Fruit fly (Drosophila melanogaster) whole organism, embryonic: ENCODE data around the gene CG9297.

ENCODE experiments used
- Adf1 ChIP-seq: fragments of 200-800 bp; sonication (Bioruptor generic); IDR thresholded peaks from 2 replicates; pipeline ENCODE4 v1.3.6; 2022; ENCODE audit warnings: missing biosample characterization, missing genetic modification characterization
- Asciz ChIP-seq: fragments of 200-800 bp; sonication (Bioruptor generic); optimal IDR thresholded peaks from 2 replicates; lab custom pipeline; 2017; ENCODE audit warnings: missing biosample characterization, mild to moderate bottlenecking, missing genetic modification characterization, missing genetic modification reagents
- Blimp-1 ChIP-seq: fragments of 200-800 bp; sonication (Bioruptor generic); optimal IDR thresholded peaks from 3 replicates; lab custom pipeline; 2018; ENCODE audit warnings: missing biosample characterization, missing genetic modification characterization, mild to moderate bottlenecking, moderate library complexity, missing genetic modification reagents
- CG10209 ChIP-seq: fragments of 200-800 bp; sonication (Bioruptor generic); optimal IDR thresholded peaks from 3 replicates; lab custom pipeline; 2017; ENCODE audit warnings: missing biosample characterization, mild to moderate bottlenecking, missing genetic modification characterization, missing genetic modification reagents
- CG11504 ChIP-seq: fragments of 200-800 bp; sonication (Bioruptor generic); optimal IDR thresholded peaks from 3 replicates; lab custom pipeline; 2019; ENCODE audit warnings: missing biosample characterization, mild to moderate bottlenecking, missing genetic modification characterization, moderate library complexity
- CG12659 ChIP-seq: fragments of 200-800 bp; sonication (Bioruptor generic); optimal IDR thresholded peaks from 3 replicates; lab custom pipeline; 2017; ENCODE audit warnings: mild to moderate bottlenecking, missing biosample characterization, missing genetic modification reagents, missing genetic modification characterization
- CG13894 ChIP-seq: fragments of 200-800 bp; sonication (Bioruptor generic); optimal IDR thresholded peaks from 3 replicates; lab custom pipeline; 2018; ENCODE audit warnings: missing biosample characterization, mild to moderate bottlenecking, missing genetic modification characterization, moderate library complexity
- CG17359 ChIP-seq: fragments of 200-800 bp; sonication (Bioruptor generic); optimal IDR thresholded peaks from 3 replicates; lab custom pipeline; 2018; ENCODE audit warnings: missing biosample characterization, mild to moderate bottlenecking, missing genetic modification characterization, moderate library complexity
- CG17829 ChIP-seq: fragments of 200-800 bp; optimal IDR thresholded peaks from 2 replicates; lab custom pipeline; 2019; ENCODE audit warnings: missing biosample characterization, mild to moderate bottlenecking, missing genetic modification characterization, moderate library complexity
- CG18599 ChIP-seq: fragments of 200-800 bp; sonication (Bioruptor generic); optimal IDR thresholded peaks from 3 replicates; lab custom pipeline; 2017; ENCODE audit warnings: missing biosample characterization, missing genetic modification characterization, mild to moderate bottlenecking, moderate library complexity, missing genetic modification reagents
- CG2120 ChIP-seq: fragments of 200-800 bp; sonication (Bioruptor generic); optimal IDR thresholded peaks from 3 replicates; lab custom pipeline; 2016; ENCODE audit warnings: missing biosample characterization, missing genetic modification characterization
- CG2875 ChIP-seq: fragments of 200-800 bp; sonication (Bioruptor generic); optimal IDR thresholded peaks from 2 replicates; lab custom pipeline; 2017; ENCODE audit warnings: missing biosample characterization, mild to moderate bottlenecking, missing genetic modification characterization, missing genetic modification reagents
- CG31224 ChIP-seq: fragments of 200-800 bp; sonication (Bioruptor generic); IDR thresholded peaks from 2 replicates; pipeline ENCODE4 v1.3.6; 2022; ENCODE audit warnings: missing biosample characterization, missing genetic modification characterization
- CG32772 ChIP-seq: fragments of 200-800 bp; sonication (Bioruptor generic); IDR thresholded peaks from 2 replicates; pipeline ENCODE4 v1.3.6; 2022; ENCODE audit warnings: missing biosample characterization, missing genetic modification characterization
- CG34376 ChIP-seq: fragments of 200-800 bp; sonication (Bioruptor generic); optimal IDR thresholded peaks from 2 replicates; lab custom pipeline; 2018; ENCODE audit warnings: missing biosample characterization, mild to moderate bottlenecking, missing genetic modification characterization
- CG4404 ChIP-seq: fragments of 200-800 bp; sonication (Bioruptor generic); IDR thresholded peaks from 2 replicates; pipeline ENCODE4 v1.3.6; 2022; ENCODE audit warnings: missing biosample characterization, missing genetic modification characterization
- CG6175 ChIP-seq: fragments of 200-800 bp; sonication (Bioruptor generic); IDR thresholded peaks from 3 replicates; pipeline ENCODE4 v1.3.6; 2022; ENCODE audit warnings: missing biosample characterization, missing genetic modification characterization
- CG7556 ChIP-seq: fragments of 200-800 bp; sonication (Bioruptor generic); optimal IDR thresholded peaks from 2 replicates; lab custom pipeline; 2017; ENCODE audit warnings: missing biosample characterization, mild to moderate bottlenecking, missing genetic modification characterization
- CG8388 ChIP-seq: fragments of 200-800 bp; sonication (Bioruptor generic); optimal IDR thresholded peaks from 2 replicates; lab custom pipeline; 2019; ENCODE audit warnings: missing biosample characterization, mild to moderate bottlenecking, missing genetic modification characterization, moderate library complexity
- D19A ChIP-seq: fragments of 200-800 bp; optimal IDR thresholded peaks from 3 replicates; lab custom pipeline; 2019; ENCODE audit warnings: missing biosample characterization, mild to moderate bottlenecking, missing genetic modification characterization, moderate library complexity
- Dek ChIP-seq: fragments of 200-800 bp; sonication (Bioruptor generic); optimal IDR thresholded peaks from 3 replicates; lab custom pipeline; 2019; ENCODE audit warnings: missing biosample characterization, mild to moderate bottlenecking, missing genetic modification characterization, moderate library complexity
- Dll ChIP-seq: fragments of 200-800 bp; sonication (Bioruptor generic); IDR thresholded peaks from 4 replicates; pipeline ENCODE4 v1.3.6; 2022; ENCODE audit warnings: missing biosample characterization, missing genetic modification characterization; ENCODE audit not compliant: partially characterized antibody
- Doc2 ChIP-seq: fragments of 200-800 bp; sonication (Bioruptor generic); IDR thresholded peaks from 2 replicates; pipeline ENCODE4 v1.3.6; 2022; ENCODE audit warnings: missing biosample characterization, missing genetic modification characterization
- Elba2 ChIP-seq: fragments of 200-800 bp; sonication (Bioruptor generic); optimal IDR thresholded peaks from 3 replicates; lab custom pipeline; 2016; ENCODE audit warnings: missing biosample characterization, missing genetic modification characterization
- Fer1 ChIP-seq: fragments of 200-800 bp; sonication (Bioruptor generic); optimal IDR thresholded peaks from 2 replicates; lab custom pipeline; 2017; ENCODE audit warnings: missing biosample characterization, mild to moderate bottlenecking, missing genetic modification characterization
- Lpt ChIP-seq: fragments of >200 bp; optimal IDR thresholded peaks from 2 replicates; lab custom pipeline; 2018; ENCODE audit warnings: missing biosample characterization, missing genetic modification characterization
- Nf-YB ChIP-seq: fragments of 200-800 bp; sonication (Bioruptor generic); optimal IDR thresholded peaks from 3 replicates; lab custom pipeline; 2019; ENCODE audit warnings: missing biosample characterization, mild to moderate bottlenecking, missing genetic modification characterization, moderate library complexity
- Six4 ChIP-seq: fragments of 200-800 bp; sonication (Bioruptor generic); optimal IDR thresholded peaks from 2 replicates; lab custom pipeline; 2016; ENCODE audit warnings: missing biosample characterization, missing genetic modification characterization
- Vsx1 ChIP-seq: fragments of 200-800 bp; sonication (Bioruptor generic); optimal IDR thresholded peaks from 2 replicates; lab custom pipeline; 2017; ENCODE audit warnings: missing biosample characterization, mild to moderate bottlenecking, missing genetic modification characterization, missing genetic modification reagents
- ash1 ChIP-seq: fragments of 200-800 bp; sonication (Bioruptor generic); optimal IDR thresholded peaks from 2 replicates; lab custom pipeline; 2018; ENCODE audit warnings: missing biosample characterization, mild to moderate bottlenecking, missing genetic modification characterization
- bsh ChIP-seq, 2 experiments: fragments of 200-800 bp; sonication (Bioruptor generic); optimal IDR thresholded peaks; 2 replicates each; lab custom pipeline; 2017 to 2018; ENCODE audit warnings: mild to moderate bottlenecking in 2 of 2, missing biosample characterization in 2 of 2, missing genetic modification characterization in 2 of 2, moderate library complexity in 1 of 2
- btn ChIP-seq: fragments of 200-800 bp; sonication (Bioruptor generic); optimal IDR thresholded peaks from 2 replicates; lab custom pipeline; 2016; ENCODE audit warnings: missing biosample characterization, missing genetic modification characterization
- chif ChIP-seq, 2 experiments: fragments of 200-800 bp; sonication (Bioruptor generic); optimal IDR thresholded peaks; 3 replicates each; lab custom pipeline; 2016; ENCODE audit warnings: missing biosample characterization in 2 of 2, missing genetic modification characterization in 2 of 2
- chinmo ChIP-seq: fragments of 200-800 bp; sonication (Bioruptor generic); IDR thresholded peaks from 4 replicates; pipeline ENCODE4 v1.3.6; 2022; ENCODE audit warnings: missing biosample characterization, missing genetic modification characterization; ENCODE audit not compliant: partially characterized antibody
- disco-r ChIP-seq: fragments of 200-800 bp; sonication (Bioruptor generic); optimal IDR thresholded peaks from 2 replicates; lab custom pipeline; 2016; ENCODE audit warnings: missing biosample characterization, missing genetic modification characterization
- dmrt99B ChIP-seq: fragments of 200-800 bp; sonication (Bioruptor generic); optimal IDR thresholded peaks from 2 replicates; lab custom pipeline; 2018; ENCODE audit warnings: missing biosample characterization, mild to moderate bottlenecking, missing genetic modification characterization, moderate library complexity
- ham ChIP-seq: fragments of 200-800 bp; sonication (Bioruptor generic); IDR thresholded peaks from 2 replicates; pipeline ENCODE4 v1.3.6; 2022; ENCODE audit warnings: missing biosample characterization, missing genetic modification characterization
- hkb ChIP-seq, 2 experiments: fragments of 200-800 bp in 1 of 2; fragments of >200 bp in 1 of 2; sonication (Bioruptor generic) in 1 of 2; IDR thresholded peaks in 1 of 2; optimal IDR thresholded peaks in 1 of 2; 2 replicates each; pipeline versions ENCODE4 v1.3.6 to Lab custom; 2017 to 2022; ENCODE audit warnings: missing biosample characterization in 1 of 2, missing genetic modification characterization in 1 of 2
- insv ChIP-seq, 2 experiments: fragments of 200-800 bp; sonication (Bioruptor generic); optimal IDR thresholded peaks; 3 replicates each; lab custom pipeline; 2016 to 2018; ENCODE audit warnings: missing biosample characterization in 2 of 2, missing genetic modification characterization in 2 of 2
- lab ChIP-seq: fragments of 200-800 bp; sonication (Bioruptor generic); optimal IDR thresholded peaks from 3 replicates; lab custom pipeline; 2017; ENCODE audit warnings: missing biosample characterization, missing genetic modification characterization, mild to moderate bottlenecking, moderate library complexity, missing genetic modification reagents
- lbe ChIP-seq: fragments of 200-800 bp; sonication (Bioruptor generic); optimal IDR thresholded peaks from 2 replicates; lab custom pipeline; 2016; ENCODE audit warnings: missing biosample characterization, mild to moderate bottlenecking, missing genetic modification characterization
- lola ChIP-seq, 3 experiments: fragments of >200 bp in 2 of 3; fragments of 200-800 bp in 1 of 3; sonication (Bioruptor generic) in 1 of 3; optimal IDR thresholded peaks; 2 replicates each; lab custom pipeline; 2017 to 2019; ENCODE audit warnings: missing biosample characterization in 3 of 3, missing genetic modification characterization in 3 of 3, mild to moderate bottlenecking in 1 of 3, moderate library complexity in 1 of 3
- mld ChIP-seq: fragments of 200-800 bp; sonication (Bioruptor generic); IDR thresholded peaks from 3 replicates; pipeline ENCODE4 v1.3.6; 2022; ENCODE audit warnings: missing biosample characterization, missing genetic modification characterization; ENCODE audit not compliant: partially characterized antibody
- pum ChIP-seq: fragments of 200-800 bp; sonication (Bioruptor generic); optimal IDR thresholded peaks from 2 replicates; lab custom pipeline; 2016; ENCODE audit warnings: missing biosample characterization, missing genetic modification characterization
- stwl ChIP-seq: fragments of 200-800 bp; sonication (Bioruptor generic); optimal IDR thresholded peaks from 3 replicates; lab custom pipeline; 2018; ENCODE audit warnings: missing biosample characterization, mild to moderate bottlenecking, missing genetic modification characterization, moderate library complexity
- trem ChIP-seq: fragments of 200-800 bp; optimal IDR thresholded peaks from 3 replicates; lab custom pipeline; 2019; ENCODE audit warnings: missing biosample characterization, mild to moderate bottlenecking, missing genetic modification characterization, moderate library complexity
- wor ChIP-seq: fragments of 200-800 bp; sonication (Bioruptor generic); IDR thresholded peaks from 2 replicates; pipeline ENCODE4 v1.3.6; 2022; ENCODE audit warnings: missing biosample characterization, missing genetic modification characterization

CG9297 gene

dm6 chr3R:13799567-13800429, 28.5 kb downstream of the CG9297 start (continued):
- TF ChIP-seq CG17359 (tag; lab: Kevin White, UChicago) (peak; percentile 4), ash1 (GFP tag; lab: Kevin White, UChicago) (no peak), lab (peak; percentile 52), CG8388 (GFP tag; lab: Kevin White, UChicago) (peak; percentile 40), CG13894 (tag; lab: Kevin White, UChicago) (no peak), CG11504 (peak; percentile 64), CG12659 (GFP tag; lab: Kevin White, UChicago) (peak; percentile 27), wor (GFP tag; lab: Robert Waterston, UW) (no peak), stwl (tag; lab: Kevin White, UChicago) (no peak), Adf1 (GFP tag; lab: Robert Waterston, UW) (no peak), CG2875 (GFP tag; lab: Kevin White, UChicago) (no peak), Dek (tag; lab: Kevin White, UChicago) (no peak), pum (GFP tag; lab: Kevin White, UChicago) (no peak), CG7556 (peak; percentile 64), D19A (peak; percentile 44), chinmo (0 out of 4 replicates have a peak, but pooled peaks have one; percentile 34), trem (peak; percentile 43), lola (GFP tag; optimal IDR thresholded peaks at IDR 0.05; lab: Kevin White, UChicago) (peak in 1 of 3 experiments; percentile 63), Dll (no peak), dmrt99B (tag; lab: Kevin White, UChicago) (peak; percentile 49), lbe (no peak), CG31224 (peak; percentile 90), Doc2 (no peak), btn (no peak), Fer1 (GFP tag; lab: Kevin White, UChicago) (peak; percentile 3), CG17829 (tag; lab: Kevin White, UChicago) (peak; percentile 62), Asciz (GFP tag; lab: Kevin White, UChicago) (no peak), bsh (GFP tag; optimal IDR thresholded peaks at IDR 0.05; lab: Kevin White, UChicago) (peak in 1 of 2 experiments; percentile 39), CG18599 (GFP tag; lab: Kevin White, UChicago) (peak; percentile 42), CG10209 (GFP tag; lab: Kevin White, UChicago) (peak; percentile 45), disco-r (GFP tag; lab: Kevin White, UChicago) (no peak), CG34376 (GFP tag; lab: Kevin White, UChicago) (no peak), chif (GFP tag; optimal IDR thresholded peaks at IDR 0.05; lab: Kevin White, UChicago) (no peak), Nf-YB (GFP tag; lab: Kevin White, UChicago) (peak; percentile 16), Vsx1 (peak; percentile 13), CG2120 (no peak), ham (no peak), CG32772 (GFP tag; lab: Robert Waterston, UW) (no peak), CG4404 (peak; percentile 41), Lpt (GFP tag; lab: Kevin White, UChicago) (no peak), mld (GFP tag; lab: Robert Waterston, UW) (no peak), hkb (optimal IDR thresholded peaks at IDR 0.05; lab: Kevin White, UChicago) (no peak), hkb (GFP tag; IDR thresholded peaks at IDR 0.05; lab: Robert Waterston, UW) (0 out of 2 replicates have a peak, but pooled peaks have one; percentile 25), insv (GFP tag; optimal IDR thresholded peaks at IDR 0.05; lab: Kevin White, UChicago) (no peak), Six4 (GFP tag; lab: Kevin White, UChicago) (peak; percentile 23), Blimp-1 (GFP tag; lab: Kevin White, UChicago) (peak; percentile 50), CG6175 (no peak), Elba2 (GFP tag; lab: Kevin White, UChicago) (no peak)
